Worm (Caenorhabditis elegans): ENCODE measurements around the gene F11C1.10.

ce11 chrX:12943166-12943565 is 33.7 kb upstream of the F11C1.10 start, which contains the start of gene gmap-2:
- TF ChIP-seq ref-1 (GFP tag; conservative IDR thresholded peaks at IDR 0.05) (no peak), flt-1 (GFP tag; IDR thresholded peaks at IDR 0.05) (no peak), T22C8.4 (GFP tag; IDR thresholded peaks at IDR 0.05) (no peak), cog-1 (tag; optimal IDR thresholded peaks at IDR 0.05) (no peak), klf-2 (GFP tag; conservative IDR thresholded peaks at IDR 0.05) (no peak), med-1 (GFP tag; optimal IDR thresholded peaks at IDR 0.05; ENCODE audit: insufficient read depth) (no peak), ztf-23 (GFP tag; IDR thresholded peaks at IDR 0.05) (no peak)

All from whole organism, midembryonic.